Worm (Caenorhabditis elegans) whole organism, young adult: ENCODE results near the gene try-4.
A peak's percentile ranks its signal among the peaks of the same experiment; 100 is the strongest.

Experiments
- C17E4.6 ChIP-seq: fragments of 200-800 bp; sonication (Bioruptor generic); IDR thresholded peaks from 2 replicates; pipeline ENCODE4 v1.3.6; 2022; ENCODE audit warnings: missing genetic modification reagents, missing genetic modification characterization, missing compliant biosample characterization
- D2030.7 ChIP-seq: fragments of 200-800 bp; sonication (Bioruptor generic); IDR thresholded peaks from 2 replicates; pipeline ENCODE4 v1.3.6; 2022; ENCODE audit warnings: missing genetic modification reagents, missing genetic modification characterization, missing compliant biosample characterization
- F23B12.7 ChIP-seq: sonication (generic microtip); optimal IDR thresholded peaks from 2 replicates; lab custom pipeline; 2017; ENCODE audit warnings: missing genetic modification characterization, mild to moderate bottlenecking, missing compliant biosample characterization, antibody characterized with exemption, moderate library complexity; ENCODE audit not compliant: insufficient read depth
- F37B4.10 ChIP-seq: fragments of 200-800 bp; sonication (Bioruptor generic); IDR thresholded peaks from 2 replicates; pipeline ENCODE4 v1.3.6; 2022; ENCODE audit warnings: missing genetic modification characterization, missing compliant biosample characterization
- F39B2.1 ChIP-seq: fragments of 200-800 bp; sonication (Bioruptor generic); IDR thresholded peaks from 2 replicates; pipeline ENCODE4 v1.3.6; 2022; ENCODE audit warnings: missing genetic modification reagents, missing genetic modification characterization, missing compliant biosample characterization
- F52B5.7 ChIP-seq: sonication (generic microtip); optimal IDR thresholded peaks from 2 replicates; lab custom pipeline; 2016; ENCODE audit warnings: mild to moderate bottlenecking, missing genetic modification characterization, missing compliant biosample characterization
- F55B11.4 ChIP-seq: sonication (generic microtip); optimal IDR thresholded peaks from 2 replicates; lab custom pipeline; 2016; ENCODE audit warnings: missing compliant biosample characterization, missing genetic modification characterization, borderline replicate concordance; ENCODE audit not compliant: insufficient read depth
- K12H6.12 ChIP-seq: fragments of 200-800 bp; sonication (Bioruptor generic); optimal IDR thresholded peaks from 2 replicates; lab custom pipeline; 2018; ENCODE audit warnings: mild to moderate bottlenecking, missing genetic modification characterization, missing compliant biosample characterization
- Y53F4B.3 ChIP-seq: fragments of 200-800 bp; sonication (Bioruptor generic); IDR thresholded peaks from 2 replicates; pipeline ENCODE4 v1.3.6; 2022; ENCODE audit warnings: missing genetic modification reagents, missing genetic modification characterization, missing compliant biosample characterization
- ZK185.1 ChIP-seq: sonication (generic microtip); optimal IDR thresholded peaks from 2 replicates; lab custom pipeline; 2016; ENCODE audit warnings: mild to moderate bottlenecking, missing genetic modification characterization, missing compliant biosample characterization; ENCODE audit not compliant: poor library complexity, severe bottlenecking
- akir-1 ChIP-seq: fragments of 200-800 bp; sonication (Bioruptor generic); optimal IDR thresholded peaks from 2 replicates; lab custom pipeline; 2018; ENCODE audit warnings: mild to moderate bottlenecking, missing genetic modification characterization, moderate library complexity, missing compliant biosample characterization
- aptf-2 ChIP-seq: fragments of 200-800 bp; sonication (Bioruptor generic); conservative IDR thresholded peaks from 2 replicates; pipeline ENCODE4 v1.3.6; 2022; ENCODE audit warnings: missing genetic modification reagents, missing genetic modification characterization, missing compliant biosample characterization
- bed-2 ChIP-seq: fragments of 200-800 bp; sonication (Bioruptor generic); IDR thresholded peaks from 2 replicates; pipeline ENCODE4 v1.3.6; 2022; ENCODE audit warnings: missing genetic modification reagents, missing genetic modification characterization, missing compliant biosample characterization
- cebp-1 ChIP-seq, 2 experiments: fragments of 200-800 bp in 1 of 2; sonication (Bioruptor generic) in 1 of 2; sonication (generic microtip) in 1 of 2; IDR thresholded peaks in 1 of 2; optimal IDR thresholded peaks in 1 of 2; 2 replicates each; pipeline versions ENCODE4 v1.3.6 to Lab custom; 2017 to 2022; ENCODE audit warnings: missing compliant biosample characterization in 2 of 2, missing genetic modification characterization in 2 of 2, mild to moderate bottlenecking in 1 of 2, missing genetic modification reagents in 1 of 2, moderate library complexity in 1 of 2
- ceh-100 ChIP-seq: fragments of 200-800 bp; sonication (Bioruptor generic); IDR thresholded peaks from 2 replicates; pipeline ENCODE4 v1.3.6; 2022; ENCODE audit warnings: missing genetic modification reagents, missing genetic modification characterization, missing compliant biosample characterization
- ets-4 ChIP-seq: fragments of 200-800 bp; sonication (Bioruptor generic); optimal IDR thresholded peaks from 2 replicates; lab custom pipeline; 2018; ENCODE audit warnings: mild to moderate bottlenecking, missing genetic modification characterization, missing compliant biosample characterization
- him-1 ChIP-seq: sonication (generic microtip); optimal IDR thresholded peaks from 2 replicates; lab custom pipeline; 2016; ENCODE audit warnings: missing genotype, missing genetic modification reagents, missing genetic modification characterization, missing compliant biosample characterization
- hlh-12 ChIP-seq: sonication (generic microtip); optimal IDR thresholded peaks from 2 replicates; lab custom pipeline; 2016; ENCODE audit warnings: missing genetic modification characterization, missing compliant biosample characterization
- hmg-20 ChIP-seq: fragments of 200-800 bp; sonication (Bioruptor generic); IDR thresholded peaks from 2 replicates; pipeline ENCODE4 v1.3.6; 2022; ENCODE audit warnings: missing genetic modification reagents, missing genetic modification characterization, missing compliant biosample characterization
- let-526 ChIP-seq: fragments of 200-800 bp; sonication (Bioruptor generic); IDR thresholded peaks from 2 replicates; pipeline ENCODE4 v1.3.6; 2022; ENCODE audit warnings: missing genetic modification reagents, missing genetic modification characterization, missing compliant biosample characterization
- let-607 ChIP-seq, 2 experiments: fragments of 200-800 bp in 1 of 2; sonication (Bioruptor generic) in 1 of 2; sonication (generic microtip) in 1 of 2; optimal IDR thresholded peaks; 2 replicates each; lab custom pipeline; 2016 to 2018; ENCODE audit warnings: mild to moderate bottlenecking in 2 of 2, missing compliant biosample characterization in 2 of 2, missing genetic modification characterization in 2 of 2, moderate library complexity in 2 of 2, missing genotype in 1 of 2
- lin-26 ChIP-seq: fragments of 200-800 bp; sonication (Bioruptor generic); IDR thresholded peaks from 2 replicates; pipeline ENCODE4 v1.3.6; 2022; ENCODE audit warnings: missing genetic modification reagents, missing genetic modification characterization, missing compliant biosample characterization
- madf-10 ChIP-seq: sonication (generic microtip); optimal IDR thresholded peaks from 2 replicates; lab custom pipeline; 2016; ENCODE audit warnings: mild to moderate bottlenecking, missing genetic modification characterization, missing compliant biosample characterization
- madf-6 ChIP-seq: fragments of 200-800 bp; sonication (Bioruptor generic); IDR thresholded peaks from 2 replicates; pipeline ENCODE4 v1.3.6; 2022; ENCODE audit warnings: missing genetic modification reagents, missing genetic modification characterization, missing compliant biosample characterization
- mcd-1 ChIP-seq: fragments of 200-800 bp; sonication (Bioruptor generic); IDR thresholded peaks from 2 replicates; pipeline ENCODE4 v1.3.6; 2022; ENCODE audit warnings: missing genetic modification reagents, missing genetic modification characterization, missing compliant biosample characterization
- mel-28 ChIP-seq: sonication (generic microtip); optimal IDR thresholded peaks from 2 replicates; lab custom pipeline; 2016; ENCODE audit warnings: borderline replicate concordance, mild to moderate bottlenecking, missing genetic modification characterization, missing compliant biosample characterization
- nhr-179 ChIP-seq: sonication (generic microtip); optimal IDR thresholded peaks from 2 replicates; lab custom pipeline; 2016; ENCODE audit warnings: mild to moderate bottlenecking, missing genetic modification characterization, missing compliant biosample characterization
- nhr-80 ChIP-seq: sonication (generic microtip); optimal IDR thresholded peaks from 2 replicates; lab custom pipeline; 2016; ENCODE audit warnings: missing genetic modification characterization, missing compliant biosample characterization
- nhr-90 ChIP-seq: sonication (generic microtip); optimal IDR thresholded peaks from 2 replicates; lab custom pipeline; 2016; ENCODE audit warnings: missing genotype, mild to moderate bottlenecking, missing genetic modification characterization, missing compliant biosample characterization
- pbrm-1 ChIP-seq: fragments of 200-800 bp; sonication (Bioruptor generic); IDR thresholded peaks from 2 replicates; pipeline ENCODE4 v1.3.6; 2022; ENCODE audit warnings: missing genetic modification reagents, missing genetic modification characterization, missing compliant biosample characterization
- rec-8 ChIP-seq, 2 experiments: sonication (generic microtip); optimal IDR thresholded peaks; 2 replicates each; lab custom pipeline; 2016; ENCODE audit warnings: mild to moderate bottlenecking in 2 of 2, missing genetic modification characterization in 2 of 2, missing genetic modification reagents in 2 of 2, missing genotype in 2 of 2, missing biosample characterization in 1 of 2, missing compliant biosample characterization in 1 of 2, moderate library complexity in 1 of 2
- rpc-1 ChIP-seq, 2 experiments: fragments of 150-350 bp in 1 of 2; sonication (generic microtip) in 1 of 2; optimal IDR thresholded peaks; 2 replicates each; lab custom pipeline; 2014 to 2018; ENCODE audit warnings: missing biosample characterization in 1 of 2, missing genetic modification characterization in 1 of 2, missing genetic modification reagents in 1 of 2, missing genotype in 1 of 2
- snpc-1.1 ChIP-seq: sonication (generic microtip); optimal IDR thresholded peaks from 2 replicates; lab custom pipeline; 2017; ENCODE audit warnings: missing genetic modification characterization, mild to moderate bottlenecking, missing compliant biosample characterization, antibody characterized with exemption, moderate library complexity, missing genotype, missing genetic modification reagents; ENCODE audit not compliant: insufficient read depth
- snpc-1.3 ChIP-seq: sonication (generic microtip); optimal IDR thresholded peaks from 2 replicates; lab custom pipeline; 2017; ENCODE audit warnings: missing genetic modification characterization, mild to moderate bottlenecking, missing compliant biosample characterization, antibody characterized with exemption, moderate library complexity, missing genotype, missing genetic modification reagents; ENCODE audit not compliant: insufficient read depth
- tbx-9 ChIP-seq: sonication (generic microtip); optimal IDR thresholded peaks from 2 replicates; lab custom pipeline; 2016; ENCODE audit warnings: borderline replicate concordance, missing genetic modification characterization, inconsistent platforms, missing compliant biosample characterization
- zim-3 ChIP-seq: sonication (generic microtip); optimal IDR thresholded peaks from 2 replicates; lab custom pipeline; 2017; ENCODE audit warnings: mild to moderate bottlenecking, missing genetic modification characterization, moderate library complexity, missing compliant biosample characterization
- ztf-18 ChIP-seq: sonication (generic microtip); optimal IDR thresholded peaks from 2 replicates; lab custom pipeline; 2016; ENCODE audit warnings: missing genotype, mild to moderate bottlenecking, missing genetic modification characterization, missing compliant biosample characterization

The try-4 gene

ce11 chrV:20868329-20868728 lies 7.4 kb upstream of the try-4 start, which contains the start of gene F31D4.8 (continued):
- TF ChIP-seq madf-6 (GFP tag; lab: Robert Waterston, UW) (no peak), lin-26 (no peak), ztf-18 (no peak), F23B12.7 (no peak), zim-3 (no peak), hlh-12 (tag; lab: Kevin White, UChicago) (no peak)

ce11 chrV:20866406-20866805 lies 5.5 kb upstream of the try-4 start:
- TF ChIP-seq F52B5.7, result no peak
- no peak for TF ChIP-seq F55B11.4 (tag; lab: Kevin White, UChicago)
- TF ChIP-seq nhr-80 (tag; lab: Kevin White, UChicago), result peak; percentile 51

- no peak for TF ChIP-seq F55B11.4 (tag; lab: Kevin White, UChicago)
- TF ChIP-seq Y53F4B.3 (GFP tag; lab: Robert Waterston, UW), result no peak
Observed at ce11 chrV:20862681-20863080, 1.7 kb upstream of the try-4 start, which contains the start of gene twk-35. Gene twk-35, plus strand, starts transcription at chrV:20862981.

ce11 chrV:20853581-20854161 lies 7.3 kb downstream of the try-4 start, which contains the start of gene F31D4.5:
Gene F31D4.5, plus strand, starts transcription at chrV:20854071.
- TF ChIP-seq F37B4.10 (GFP tag; lab: Robert Waterston, UW), result no peak
- TF ChIP-seq ceh-100 (GFP tag; lab: Robert Waterston, UW), result no peak
- TF ChIP-seq F52B5.7, result no peak
- no peak for TF ChIP-seq ZK185.1 (tag; lab: Kevin White, UChicago)
- TF ChIP-seq let-526, result no peak
- no peak for TF ChIP-seq let-607 (tag; optimal IDR thresholded peaks at IDR 0.05; lab: Kevin White, UChicago)
- TF ChIP-seq mcd-1 (GFP tag; lab: Robert Waterston, UW), result no peak
- TF ChIP-seq ets-4 (GFP tag; lab: Kevin White, UChicago), result no peak

ce11 chrV:20851847-20852386 lies 9.0 kb downstream of the try-4 start, which contains the start of gene ndua-1:
Gene ndua-1, minus strand, starts transcription at chrV:20851897.
- TF ChIP-seq K12H6.12 (tag; lab: Kevin White, UChicago) (no peak), tbx-9 (tag; lab: Kevin White, UChicago) (no peak), akir-1 (GFP tag; lab: Kevin White, UChicago) (no peak), cebp-1 (GFP tag; IDR thresholded peaks at IDR 0.05; lab: Robert Waterston, UW) (no peak), cebp-1 (tag; optimal IDR thresholded peaks at IDR 0.05; lab: Kevin White, UChicago) (no peak), mcd-1 (GFP tag; lab: Robert Waterston, UW) (0 out of 2 replicates have a peak, but pooled peaks have one; percentile 30), pbrm-1 (GFP tag; lab: Robert Waterston, UW) (no peak), F39B2.1 (GFP tag; lab: Robert Waterston, UW) (no peak), nhr-179 (no peak), mel-28 (no peak), D2030.7 (GFP tag; lab: Robert Waterston, UW) (peak; percentile 49), madf-10 (no peak), aptf-2 (GFP tag; lab: Robert Waterston, UW) (no peak), snpc-1.3 (tag; lab: Kevin White, UChicago) (peak; percentile 17), C17E4.6 (GFP tag; lab: Robert Waterston, UW) (no peak), F23B12.7 (peak; percentile 50), rpc-1 (optimal IDR thresholded peaks at IDR 0.05; lab: Kevin White, UChicago) (peak; percentile 19), rpc-1 (tag; optimal IDR thresholded peaks at IDR 0.05; lab: Kevin White, UChicago) (no peak), him-1 (tag; lab: Kevin White, UChicago) (no peak), nhr-90 (tag; lab: Kevin White, UChicago) (no peak), bed-2 (no peak), rec-8 (tag; optimal IDR thresholded peaks at IDR 0.05; lab: Kevin White, UChicago) (no peak), snpc-1.1 (tag; lab: Kevin White, UChicago) (peak; percentile 26), hmg-20 (GFP tag; lab: Robert Waterston, UW) (no peak)
